Worm (Caenorhabditis elegans) whole organism, L3 larva: Measurements from ENCODE around the gene F45E4.6.

ENCODE experiments used
- fos-1 ChIP-seq: fragments of 150-350 bp; optimal IDR thresholded peaks from 2 replicates; lab custom pipeline; 2014; ENCODE audit warnings: missing biosample characterization, missing genetic modification characterization
- jun-1 ChIP-seq: fragments of 150-350 bp; optimal IDR thresholded peaks from 2 replicates; lab custom pipeline; 2014; ENCODE audit warnings: missing biosample characterization, missing genetic modification reagents, missing genetic modification characterization
- nhr-11 ChIP-seq: fragments of 150-350 bp; optimal IDR thresholded peaks from 2 replicates; lab custom pipeline; 2014; ENCODE audit warnings: missing biosample characterization, missing genetic modification characterization
- nhr-237 ChIP-seq: fragments of 150-350 bp; optimal IDR thresholded peaks from 2 replicates; lab custom pipeline; 2014; ENCODE audit warnings: missing biosample characterization, missing genetic modification characterization

ce11 chrIV:7663006-7663405 is 30.7 kb upstream of the F45E4.6 start:
- TF ChIP-seq jun-1 (no peak), nhr-11 (tag; lab: Kevin White, UChicago) (no peak), fos-1 (no peak), nhr-237 (tag; lab: Kevin White, UChicago) (no peak)
